Worm (Caenorhabditis elegans): Measurements from ENCODE around the gene R151.10.

Gene R151.10

DNA sequence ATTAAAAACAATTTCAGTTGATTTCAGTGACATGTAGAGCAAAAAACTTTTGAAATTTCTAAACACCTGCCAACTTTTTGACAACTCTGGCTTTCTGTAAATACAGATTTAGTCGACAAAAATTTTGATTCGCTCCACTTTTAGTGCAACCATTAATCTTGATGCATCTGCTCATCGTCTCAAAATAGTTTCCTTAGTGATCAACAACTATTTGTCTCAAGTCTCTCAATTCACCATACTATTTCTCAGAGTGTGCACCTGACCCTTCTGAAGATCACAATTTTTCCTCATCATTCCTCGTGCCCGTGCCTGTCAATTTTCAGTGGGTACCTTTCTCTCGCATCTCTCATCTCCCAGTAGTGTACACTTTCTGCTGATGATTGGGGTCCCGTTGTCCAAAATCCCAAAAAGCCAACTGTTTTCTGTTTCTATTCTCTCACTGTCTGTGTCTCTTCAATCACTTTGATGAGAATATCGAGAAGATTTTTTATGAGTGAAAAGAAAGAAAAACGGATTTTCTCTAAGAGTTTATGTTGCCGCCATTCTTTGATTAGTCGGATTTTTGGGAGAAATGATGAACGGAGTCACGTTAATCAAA, 13.7 kb downstream of the R151.10 start:
- TF ChIP-seq unc-62 (GFP tag; optimal IDR thresholded peaks at IDR 0.05) (peak; percentile 96), hlh-1 (tag; optimal IDR thresholded peaks at IDR 0.05) (peak; percentile 96), unc-120 (tag; optimal IDR thresholded peaks at IDR 0.05; ENCODE audit: poor library complexity, severe bottlenecking) (peak; percentile 98), lsy-2 (tag; optimal IDR thresholded peaks at IDR 0.05) (no peak), elt-3 (tag; optimal IDR thresholded peaks at IDR 0.05) (no peak)

DNA sequence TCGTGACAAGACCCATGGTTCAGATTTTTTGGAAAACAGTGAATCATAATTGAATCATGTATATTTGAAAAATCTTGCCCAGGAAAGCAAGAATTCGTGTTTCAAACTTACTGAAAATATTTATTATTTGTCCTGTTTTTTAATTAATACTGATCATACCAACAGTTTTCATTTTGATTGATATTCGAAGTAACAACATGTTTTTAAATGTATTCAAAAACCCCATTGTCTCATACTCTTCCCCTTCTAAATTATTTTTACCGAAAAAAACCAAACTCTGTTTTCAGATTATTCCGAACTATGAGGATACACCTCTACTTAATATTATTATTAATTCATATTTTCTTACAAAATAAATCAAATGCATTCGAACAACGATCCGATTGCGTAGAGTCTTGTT, 14.5 kb downstream of the R151.10 start, which contains the start of gene R151.1:
Gene R151.1, plus strand, starts transcription at position 301 of the 400 bp plus-strand sequence.
- TF ChIP-seq mls-2 (tag; optimal IDR thresholded peaks at IDR 0.05) (no peak), nhr-76 (tag; optimal IDR thresholded peaks at IDR 0.05) (no peak), unc-62 (GFP tag; optimal IDR thresholded peaks at IDR 0.05) (no peak), nhr-2 (tag; optimal IDR thresholded peaks at IDR 0.05) (no peak), elt-1 (tag; optimal IDR thresholded peaks at IDR 0.05; ENCODE audit: borderline replicate concordance, insufficient read depth) (no peak), elt-3 (tag; optimal IDR thresholded peaks at IDR 0.05) (no peak), sptf-1 (tag; optimal IDR thresholded peaks at IDR 0.05) (no peak), drap-1 (GFP tag; optimal IDR thresholded peaks at IDR 0.05) (no peak)

DNA sequence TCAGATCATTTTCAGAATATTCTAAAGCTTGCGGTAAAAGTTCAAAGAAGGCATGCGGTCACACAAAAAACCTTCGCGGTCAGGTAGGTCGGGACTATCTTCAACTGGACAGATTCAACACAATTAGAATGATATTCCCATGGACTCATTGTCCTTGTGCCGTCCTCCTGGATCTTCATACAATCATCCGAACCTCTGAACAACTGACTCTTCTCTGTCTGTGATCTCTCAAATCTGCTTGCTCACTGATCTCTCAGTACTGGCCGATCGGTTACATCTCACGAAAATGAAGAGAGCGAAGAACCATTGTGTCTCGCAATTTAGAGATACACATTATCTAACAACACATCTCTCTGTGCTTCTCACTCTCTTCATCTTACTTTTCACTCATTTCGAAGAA, 15.2 kb downstream of the R151.10 start:
- TF ChIP-seq flh-1 (GFP tag; optimal IDR thresholded peaks at IDR 0.05): no peak
- TF ChIP-seq elt-3 (tag; optimal IDR thresholded peaks at IDR 0.05): no peak
- no peak for TF ChIP-seq pha-4 (tag; optimal IDR thresholded peaks at IDR 0.05)
- TF ChIP-seq unc-120 (tag; optimal IDR thresholded peaks at IDR 0.05; ENCODE audit: poor library complexity, severe bottlenecking): peak; percentile 42
- TF ChIP-seq mep-1 (tag; optimal IDR thresholded peaks at IDR 0.05): no peak
- no peak for TF ChIP-seq ceh-43 (GFP tag; optimal IDR thresholded peaks at IDR 0.05)
- TF ChIP-seq cnd-1 (tag; optimal IDR thresholded peaks at IDR 0.05): no peak
- no peak for TF ChIP-seq snpc-4 (tag; optimal IDR thresholded peaks at IDR 0.05)
- TF ChIP-seq hlh-1 (tag; optimal IDR thresholded peaks at IDR 0.05): peak; percentile 99

DNA sequence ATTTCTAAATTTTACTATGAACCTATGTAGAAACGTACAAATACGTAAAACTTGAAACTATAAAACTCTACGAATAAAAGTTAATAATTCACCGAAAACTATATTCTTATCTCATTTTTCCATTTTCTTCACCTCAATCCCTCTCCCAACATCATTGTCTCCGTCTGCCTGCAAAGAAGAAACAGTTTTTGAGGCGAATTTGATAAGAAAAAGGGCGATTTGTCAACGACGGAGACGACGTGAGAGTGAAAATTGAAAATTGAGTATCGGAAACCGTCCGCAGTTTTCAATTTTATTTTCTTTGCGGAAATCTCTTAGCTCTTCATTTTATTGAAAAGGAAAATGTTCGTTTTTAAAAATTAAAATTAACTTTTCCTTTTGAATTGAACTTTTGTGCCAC, 18.7 kb downstream of the R151.10 start:
- no peak for TF ChIP-seq unc-39 (tag; optimal IDR thresholded peaks at IDR 0.05)
- TF ChIP-seq sptf-1 (tag; optimal IDR thresholded peaks at IDR 0.05): no peak
- no peak for TF ChIP-seq ces-1 (GFP tag; optimal IDR thresholded peaks at IDR 0.05)
- TF ChIP-seq nhr-237 (tag; optimal IDR thresholded peaks at IDR 0.05): no peak
- TF ChIP-seq ceh-43 (GFP tag; optimal IDR thresholded peaks at IDR 0.05): no peak
- no peak for TF ChIP-seq ztf-11 (tag; optimal IDR thresholded peaks at IDR 0.05)
- no peak for TF ChIP-seq elt-1 (tag; optimal IDR thresholded peaks at IDR 0.05; ENCODE audit: borderline replicate concordance, insufficient read depth)
- TF ChIP-seq flh-1 (GFP tag; optimal IDR thresholded peaks at IDR 0.05): no peak
- no peak for TF ChIP-seq tbx-8 (GFP tag; optimal IDR thresholded peaks at IDR 0.05)
- TF ChIP-seq bed-3 (GFP tag; optimal IDR thresholded peaks at IDR 0.05): no peak
- no peak for TF ChIP-seq mab-5 (tag; optimal IDR thresholded peaks at IDR 0.05)
- no peak for TF ChIP-seq nhr-2 (tag; optimal IDR thresholded peaks at IDR 0.05)
- no peak for TF ChIP-seq sem-2 (GFP tag; optimal IDR thresholded peaks at IDR 0.05)
- TF ChIP-seq pha-4 (tag; optimal IDR thresholded peaks at IDR 0.05): no peak
- TF ChIP-seq unc-120 (tag; optimal IDR thresholded peaks at IDR 0.05; ENCODE audit: poor library complexity, severe bottlenecking): no peak
- no peak for TF ChIP-seq hlh-1 (tag; optimal IDR thresholded peaks at IDR 0.05)
- no peak for TF ChIP-seq nhr-28 (tag; optimal IDR thresholded peaks at IDR 0.05)
- TF ChIP-seq drap-1 (GFP tag; optimal IDR thresholded peaks at IDR 0.05): no peak
- no peak for TF ChIP-seq lin-32 (GFP tag; optimal IDR thresholded peaks at IDR 0.05)
- TF ChIP-seq lsy-2 (tag; optimal IDR thresholded peaks at IDR 0.05): no peak

DNA sequence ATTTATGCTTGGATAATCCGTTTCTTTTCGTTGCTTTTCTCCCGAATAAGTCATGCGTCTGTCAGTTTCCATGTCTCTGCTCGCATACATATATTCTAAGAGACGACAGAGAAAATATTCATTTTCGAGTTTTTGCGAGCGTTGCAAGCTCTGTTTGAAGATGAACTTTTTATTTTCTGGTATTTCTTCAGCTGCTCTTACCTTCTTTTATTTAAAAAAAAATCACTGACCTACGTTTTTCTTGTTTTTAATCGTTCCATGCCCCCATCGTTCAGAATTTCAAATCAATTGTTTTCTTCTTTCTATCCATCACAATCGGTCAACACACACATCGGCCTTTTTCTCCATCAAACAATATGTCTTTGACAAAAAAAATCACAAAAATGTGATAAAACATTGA, 20.3 kb downstream of the R151.10 start:
- TF ChIP-seq nhr-12 (tag; optimal IDR thresholded peaks at IDR 0.05): no peak
- no peak for TF ChIP-seq unc-120 (tag; optimal IDR thresholded peaks at IDR 0.05; ENCODE audit: poor library complexity, severe bottlenecking)
- no peak for TF ChIP-seq flh-1 (GFP tag; optimal IDR thresholded peaks at IDR 0.05)
- no peak for TF ChIP-seq unc-62 (GFP tag; optimal IDR thresholded peaks at IDR 0.05)
- no peak for TF ChIP-seq tbx-8 (GFP tag; optimal IDR thresholded peaks at IDR 0.05)
- TF ChIP-seq hlh-1 (tag; optimal IDR thresholded peaks at IDR 0.05): no peak
- no peak for TF ChIP-seq bed-3 (GFP tag; optimal IDR thresholded peaks at IDR 0.05)
- TF ChIP-seq elt-3 (tag; optimal IDR thresholded peaks at IDR 0.05): no peak
- TF ChIP-seq mep-1 (tag; optimal IDR thresholded peaks at IDR 0.05): no peak
- no peak for TF ChIP-seq mab-5 (tag; optimal IDR thresholded peaks at IDR 0.05)
- TF ChIP-seq nhr-76 (tag; optimal IDR thresholded peaks at IDR 0.05): no peak
- TF ChIP-seq sem-2 (GFP tag; optimal IDR thresholded peaks at IDR 0.05): no peak
- no peak for TF ChIP-seq lin-13 (tag; optimal IDR thresholded peaks at IDR 0.05)
- no peak for TF ChIP-seq blmp-1 (tag; optimal IDR thresholded peaks at IDR 0.05)
- TF ChIP-seq ceh-83 (GFP tag; optimal IDR thresholded peaks at IDR 0.05): no peak
